Worm (Caenorhabditis elegans): Measurements from ENCODE around the gene Y48G9A.6.
"Not testable (repeated sequence)": the region's sequence is repeated elsewhere in the genome, so short reads cannot be mapped to it uniquely, and the experiment has no call there.

Gene Y48G9A.6

DNA sequence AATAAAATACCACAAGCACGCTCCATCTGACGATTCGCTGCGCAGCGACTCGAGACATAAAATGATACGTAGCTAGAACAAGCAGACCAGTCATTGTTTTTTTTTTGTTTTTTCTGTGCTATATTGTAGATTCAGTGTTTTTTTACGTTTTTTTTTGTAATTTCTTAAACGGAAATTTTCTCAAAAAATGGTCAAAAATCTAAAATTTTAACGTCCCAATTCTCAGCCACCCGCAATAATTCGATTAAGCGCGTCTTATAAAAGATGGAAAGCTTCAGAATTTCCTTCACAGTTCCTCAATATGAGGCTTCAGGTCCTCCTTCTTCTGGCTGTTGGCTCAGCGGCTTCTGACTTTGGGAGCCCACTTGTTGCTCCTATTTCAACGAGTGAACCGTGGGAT lies at the start of gene Y48G9A.6:
Gene Y48G9A.6, plus strand, starts transcription at position 301 of the 400 bp plus-strand sequence.
- TF ChIP-seq sdc-2 (tag; optimal IDR thresholded peaks at IDR 0.05) (no peak), npax-4 (tag; optimal IDR thresholded peaks at IDR 0.05) (no peak), dmd-4 (tag; optimal IDR thresholded peaks at IDR 0.05; ENCODE audit: borderline replicate concordance) (no peak), pag-3 (tag; optimal IDR thresholded peaks at IDR 0.05; ENCODE audit: borderline replicate concordance) (no peak), C08G9.2 (tag; optimal IDR thresholded peaks at IDR 0.05) (no peak), rnt-1 (tag; optimal IDR thresholded peaks at IDR 0.05) (no peak), eyg-1 (tag; optimal IDR thresholded peaks at IDR 0.05) (no peak), ceh-18 (tag; optimal IDR thresholded peaks at IDR 0.05) (no peak), ceh-19 (GFP tag; optimal IDR thresholded peaks at IDR 0.05) (no peak), hlh-8 (tag; optimal IDR thresholded peaks at IDR 0.05) (no peak), elt-4 (tag; optimal IDR thresholded peaks at IDR 0.05) (no peak)

DNA sequence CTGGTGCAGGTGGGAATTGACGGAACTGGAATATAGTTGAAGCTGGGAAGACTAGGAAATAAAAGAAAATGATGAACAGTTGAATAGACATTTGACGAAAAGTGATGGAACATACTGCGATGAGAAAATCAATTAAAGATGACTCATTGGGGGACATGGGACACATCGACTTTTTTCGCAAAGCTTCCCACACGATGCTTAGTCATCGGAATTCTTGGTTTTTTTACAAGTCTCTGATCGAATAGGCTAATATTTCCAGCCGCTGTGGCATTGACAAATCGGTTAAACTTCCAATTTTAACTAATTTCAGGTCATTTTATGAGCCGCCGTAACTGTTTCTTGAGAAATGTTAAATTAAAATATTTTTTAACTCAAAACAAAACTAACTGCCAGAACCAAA lies 49.4 kb upstream of the Y48G9A.6 start, which contains the start of gene Y39A3A.3:
Gene Y39A3A.3, minus strand, starts transcription at position 101 of the 400 bp plus-strand sequence.
- TF ChIP-seq syd-9 (tag; optimal IDR thresholded peaks at IDR 0.05): no peak
- TF ChIP-seq ceh-18 (tag; optimal IDR thresholded peaks at IDR 0.05): no peak
- TF ChIP-seq K02D7.2 (tag; optimal IDR thresholded peaks at IDR 0.05): no peak
- TF ChIP-seq rnt-1 (tag; optimal IDR thresholded peaks at IDR 0.05): no peak
- TF ChIP-seq sox-2 (GFP tag; IDR thresholded peaks at IDR 0.05): no peak
- no peak for TF ChIP-seq sdc-2 (tag; optimal IDR thresholded peaks at IDR 0.05)
- no peak for TF ChIP-seq nfya-1 (tag; optimal IDR thresholded peaks at IDR 0.05)
- no peak for TF ChIP-seq unc-55 (GFP tag; optimal IDR thresholded peaks at IDR 0.05)
- TF ChIP-seq hlh-30 (tag; optimal IDR thresholded peaks at IDR 0.05; ENCODE audit: insufficient read depth): no peak
- TF ChIP-seq nhr-232 (tag; optimal IDR thresholded peaks at IDR 0.05): no peak
- no peak for TF ChIP-seq zip-5 (tag; optimal IDR thresholded peaks at IDR 0.05)
- TF ChIP-seq pha-2 (tag; optimal IDR thresholded peaks at IDR 0.05): no peak
- no peak for TF ChIP-seq pha-4 (tag; optimal IDR thresholded peaks at IDR 0.05)
- no peak for TF ChIP-seq che-1 (tag; optimal IDR thresholded peaks at IDR 0.05)
- no peak for TF ChIP-seq ceh-14 (tag; optimal IDR thresholded peaks at IDR 0.05)
- no peak for TF ChIP-seq ahr-1 (tag; optimal IDR thresholded peaks at IDR 0.05)
- TF ChIP-seq eyg-1 (tag; optimal IDR thresholded peaks at IDR 0.05): no peak

DNA sequence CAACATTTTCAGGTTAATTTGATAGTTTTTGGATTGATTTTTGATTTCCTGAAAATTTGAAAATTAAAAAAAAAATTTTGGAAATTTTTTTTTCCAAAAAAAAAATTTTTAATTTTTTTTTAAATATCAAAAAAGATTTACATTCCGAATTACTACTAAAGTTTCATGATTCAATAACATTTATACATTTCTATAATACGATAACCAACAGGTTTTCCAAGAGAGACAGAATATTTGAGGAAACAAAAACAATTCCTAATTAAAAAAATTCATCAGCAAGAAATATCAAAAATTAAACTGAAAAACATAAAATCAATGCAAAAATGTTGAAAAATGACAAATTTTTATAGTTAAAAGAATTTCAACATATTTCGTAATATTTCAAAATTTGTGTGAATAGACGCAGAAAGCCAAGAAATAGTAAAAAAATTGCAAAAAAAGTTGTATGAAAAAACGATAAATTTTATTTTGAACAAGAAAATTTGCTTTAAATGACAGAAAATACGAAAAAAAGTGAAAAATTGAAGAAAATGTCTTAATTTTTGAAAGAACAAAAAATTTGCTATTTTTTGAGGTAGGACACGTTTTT lies 41.0 kb upstream of the Y48G9A.6 start, which contains the start of gene Y39A3A.4:
Gene Y39A3A.4, minus strand, starts transcription at position 51 of the 589 bp plus-strand sequence.
- TF ChIP-seq F13H6.1 (tag; optimal IDR thresholded peaks at IDR 0.05) (no peak), sdc-2 (tag; optimal IDR thresholded peaks at IDR 0.05) (no peak), fkh-6 (tag; optimal IDR thresholded peaks at IDR 0.05) (no peak)

DNA sequence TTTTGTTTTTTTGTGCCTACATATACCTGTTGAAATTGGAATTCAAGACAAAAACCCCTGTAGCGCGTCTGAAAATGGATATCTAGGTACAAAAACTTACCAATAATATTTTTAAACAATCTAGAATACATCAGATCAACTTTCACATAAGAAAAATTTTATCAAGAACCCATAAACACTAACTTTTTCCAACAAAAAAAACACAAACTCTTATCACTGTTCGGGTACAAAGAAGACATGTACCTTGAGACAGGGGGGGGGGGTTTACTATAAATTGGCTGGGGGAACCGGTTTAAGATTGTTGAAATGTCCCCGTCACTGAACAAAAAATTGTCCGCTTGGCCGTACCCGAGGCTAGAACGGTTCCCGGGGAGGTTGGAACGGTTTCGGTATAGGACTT lies 35.1 kb upstream of the Y48G9A.6 start, which contains the start of gene cpt-3:
Gene cpt-3, plus strand, starts transcription at position 301 of the 400 bp plus-strand sequence.
- not testable (repeated sequence) for TF ChIP-seq F13H6.1 (tag; optimal IDR thresholded peaks at IDR 0.05); pag-3 (tag; optimal IDR thresholded peaks at IDR 0.05; ENCODE audit: borderline replicate concordance); C38D4.7 (GFP tag; optimal IDR thresholded peaks at IDR 0.05)

DNA sequence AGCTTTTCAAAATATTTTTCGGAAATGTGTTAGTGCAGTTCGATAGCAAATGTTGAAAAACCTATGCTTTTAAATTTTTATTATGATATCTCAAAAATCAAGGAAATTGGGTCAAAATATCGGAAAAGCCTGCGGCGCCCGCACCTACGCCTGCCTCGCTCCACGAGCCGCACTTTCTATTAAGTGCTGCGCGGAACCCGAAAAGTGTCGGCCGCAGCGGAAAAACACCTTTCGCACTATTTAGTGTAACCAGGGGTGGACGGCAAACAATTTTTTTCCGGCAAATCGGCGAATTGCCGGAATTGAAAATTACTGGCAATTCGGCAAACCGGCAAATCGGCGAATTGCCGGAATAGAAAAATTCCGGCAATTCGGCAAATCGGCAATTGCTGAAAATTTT lies 32.8 kb upstream of the Y48G9A.6 start:
- no peak for TF ChIP-seq hlh-8 (tag; optimal IDR thresholded peaks at IDR 0.05)

DNA sequence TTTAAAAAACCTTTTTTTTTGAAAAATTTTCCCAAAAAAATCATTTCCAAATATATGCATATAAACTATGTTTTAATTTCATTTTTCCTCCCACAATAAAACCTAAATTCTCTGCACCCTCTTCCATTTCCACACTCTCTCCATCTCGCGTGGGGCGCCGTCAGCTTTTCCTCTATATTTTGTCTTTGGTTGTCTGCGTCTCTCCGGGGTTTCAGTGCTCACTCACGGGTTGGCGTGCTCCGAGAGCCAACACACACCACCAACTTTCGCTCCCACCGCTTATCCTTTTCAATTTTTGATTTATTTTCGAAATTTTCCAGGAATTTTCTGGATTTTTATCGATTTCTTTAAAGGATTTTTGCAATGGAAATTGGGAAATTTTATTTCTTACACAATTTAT lies 28.2 kb upstream of the Y48G9A.6 start:
- no peak for TF ChIP-seq nhr-232 (tag; optimal IDR thresholded peaks at IDR 0.05)
- peak; percentile 33 for TF ChIP-seq nfya-1 (tag; optimal IDR thresholded peaks at IDR 0.05)

DNA sequence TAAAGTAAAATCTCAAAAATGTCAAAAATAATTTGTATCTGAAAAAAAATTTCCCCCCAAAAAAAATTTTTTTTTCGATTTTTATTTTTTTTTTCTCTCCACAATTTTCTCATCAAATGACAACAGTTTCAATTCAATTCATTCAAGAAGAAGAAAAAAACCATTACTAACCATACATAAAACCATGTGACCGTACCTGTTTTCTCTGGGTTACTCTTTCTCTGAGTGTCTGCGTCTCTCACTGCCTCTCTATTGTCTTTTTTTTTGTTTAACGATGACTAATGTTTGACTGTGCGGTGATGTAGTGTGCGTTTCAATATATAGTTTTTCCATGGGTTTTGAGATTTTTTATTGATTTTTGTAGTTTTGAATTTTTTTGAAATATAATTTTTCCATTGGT lies 26.9 kb upstream of the Y48G9A.6 start:
- TF ChIP-seq sox-2 (GFP tag; IDR thresholded peaks at IDR 0.05): no peak
- no peak for TF ChIP-seq syd-9 (tag; optimal IDR thresholded peaks at IDR 0.05)
- no peak for TF ChIP-seq ttx-3 (tag; optimal IDR thresholded peaks at IDR 0.05)
- TF ChIP-seq hlh-30 (tag; optimal IDR thresholded peaks at IDR 0.05; ENCODE audit: insufficient read depth): peak; percentile 70

Measured in whole organism, late embryonic.